Worm (Caenorhabditis elegans): Measurements from ENCODE around the gene ZK899.3.

ce11 chrX:9436843-9437312, 16.1 kb upstream of the ZK899.3 start, which contains the start of gene tbb-4:
- TF ChIP-seq F13H6.1 (tag; optimal IDR thresholded peaks at IDR 0.05): no peak
- TF ChIP-seq pqm-1 (tag; optimal IDR thresholded peaks at IDR 0.05): no peak
- TF ChIP-seq lin-11 (tag; optimal IDR thresholded peaks at IDR 0.05): no peak
- TF ChIP-seq ama-1 (optimal IDR thresholded peaks at IDR 0.05): no peak
- TF ChIP-seq fax-1 (tag; optimal IDR thresholded peaks at IDR 0.05): no peak
- no peak for TF ChIP-seq tbx-2 (tag; optimal IDR thresholded peaks at IDR 0.05)
- TF ChIP-seq ets-4 (tag; optimal IDR thresholded peaks at IDR 0.05): no peak
- no peak for TF ChIP-seq pha-4 (tag; optimal IDR thresholded peaks at IDR 0.05)
- no peak for TF ChIP-seq hlh-15 (tag; optimal IDR thresholded peaks at IDR 0.05)
- no peak for TF ChIP-seq syd-9 (tag; optimal IDR thresholded peaks at IDR 0.05)

Measured in whole organism, late embryonic.